Fruit fly (Drosophila melanogaster): ENCODE results near the gene CG10340.

CG10340 gene

DNA sequence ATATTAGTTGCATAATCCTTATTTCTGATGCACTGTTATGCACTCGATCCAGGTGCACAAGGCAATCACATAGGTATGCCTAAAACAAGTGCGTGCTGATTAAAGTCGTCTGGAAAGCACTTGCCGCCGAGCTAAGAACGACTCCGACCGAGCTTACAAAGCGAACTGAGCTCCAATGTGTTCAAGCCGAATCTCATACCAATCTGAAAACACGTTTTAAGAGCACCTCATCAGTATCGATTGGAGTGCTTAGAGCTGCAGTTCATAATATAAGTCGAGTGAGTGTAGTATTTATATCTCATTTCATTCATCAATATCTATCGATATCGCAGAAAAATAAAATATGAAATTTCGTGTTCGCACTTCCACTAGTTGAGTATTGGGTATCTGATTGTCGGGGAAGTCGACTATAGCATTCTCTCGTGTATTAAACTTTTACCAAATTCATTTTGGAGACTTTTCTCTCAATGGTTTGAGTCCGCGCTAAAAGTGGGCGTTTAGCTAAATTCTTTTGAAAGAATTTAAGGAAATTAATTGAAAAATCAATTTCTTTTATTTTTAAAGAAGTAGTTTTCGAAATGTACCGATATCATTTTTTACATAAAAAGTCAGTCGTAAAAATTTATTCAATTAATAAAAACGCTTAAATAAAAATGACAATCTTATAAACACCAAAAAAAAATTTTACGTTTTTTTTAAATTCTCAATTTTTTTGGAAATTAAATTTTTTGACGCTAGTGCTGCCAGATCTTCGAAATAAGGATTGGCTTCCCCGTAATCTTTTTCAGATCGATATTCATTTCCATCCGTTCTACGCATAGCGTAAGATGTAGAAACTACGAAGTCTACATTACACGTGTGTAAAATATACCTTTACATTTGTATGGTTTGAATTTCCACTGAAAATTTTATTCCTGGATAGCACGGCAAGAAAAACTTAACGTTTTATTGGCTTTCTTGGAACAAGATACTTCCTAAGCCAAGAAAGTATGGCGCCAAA lies 41.6 kb upstream of the CG10340 start, which contains the start of gene modSP (continued):
- peak; percentile 31 for TF ChIP-seq CG9609 (GFP tag; optimal IDR thresholded peaks at IDR 0.05)
- no peak for TF ChIP-seq CG13775 (GFP tag; optimal IDR thresholded peaks at IDR 0.05)
- no peak for TF ChIP-seq CG17568 (GFP tag; optimal IDR thresholded peaks at IDR 0.05)
- peak; percentile 15 for TF ChIP-seq Atf6 (GFP tag; IDR thresholded peaks at IDR 0.05)
- TF ChIP-seq otp (GFP tag; IDR thresholded peaks at IDR 0.05): no peak
- TF ChIP-seq gro (GFP tag; optimal IDR thresholded peaks at IDR 0.05): no peak
- TF ChIP-seq CkIIα-i1 (GFP tag; IDR thresholded peaks at IDR 0.05): no peak
- TF ChIP-seq Med (GFP tag): peak; percentile 75
- peak; percentile 60 for TF ChIP-seq Deaf1 (tag; optimal IDR thresholded peaks at IDR 0.05)
- no peak; the same call in 1 of the 2 replicates for TF ChIP-seq CG6689 (GFP tag; IDR thresholded peaks at IDR 0.05)
- TF ChIP-seq CG7786 (GFP tag; optimal IDR thresholded peaks at IDR 0.05): peak; percentile 39
- peak; percentile 6 for TF ChIP-seq slp2 (GFP tag; optimal IDR thresholded peaks at IDR 0.05)
- peak; percentile 64 for TF ChIP-seq ssp (GFP tag; IDR thresholded peaks at IDR 0.05)
- TF ChIP-seq Ravus (GFP tag; IDR thresholded peaks at IDR 0.05): no peak
- no peak for TF ChIP-seq bowl (GFP tag; IDR thresholded peaks at IDR 0.05)
- TF ChIP-seq CG17385 (GFP tag; optimal IDR thresholded peaks at IDR 0.05): no peak
- no peak for TF ChIP-seq NfI (GFP tag; optimal IDR thresholded peaks at IDR 0.05)
- peak; percentile 25 for TF ChIP-seq crc (GFP tag; optimal IDR thresholded peaks at IDR 0.05)
- TF ChIP-seq Myb (GFP tag; optimal IDR thresholded peaks at IDR 0.05): peak; percentile 40
- no peak for TF ChIP-seq dmrt99B (tag; optimal IDR thresholded peaks at IDR 0.05)
- TF ChIP-seq CG8388 (GFP tag; optimal IDR thresholded peaks at IDR 0.05): no peak
- peak; percentile 47 for TF ChIP-seq lilli (GFP tag; optimal IDR thresholded peaks at IDR 0.05)
- TF ChIP-seq CG4707 (GFP tag; optimal IDR thresholded peaks at IDR 0.05): no peak
- TF ChIP-seq CG11696 (GFP tag; IDR thresholded peaks at IDR 0.05): no peak
- no peak for TF ChIP-seq CG1529 (GFP tag; optimal IDR thresholded peaks at IDR 0.05)
- no peak for TF ChIP-seq TFAM (GFP tag; optimal IDR thresholded peaks at IDR 0.05)
- TF ChIP-seq klu (GFP tag; IDR thresholded peaks at IDR 0.05): no peak
- TF ChIP-seq CG31388 (GFP tag; optimal IDR thresholded peaks at IDR 0.05): no peak
- TF ChIP-seq Ada2b (GFP tag; IDR thresholded peaks at IDR 0.05): no peak
- no peak; the same call in 2 of the 3 replicates for TF ChIP-seq CG14050 (GFP tag; IDR thresholded peaks at IDR 0.05)
- peak; percentile 56 for TF ChIP-seq lab (GFP tag; optimal IDR thresholded peaks at IDR 0.05)
- TF ChIP-seq CG2889 (GFP tag; IDR thresholded peaks at IDR 0.05): no peak
- no peak for TF ChIP-seq scrt (GFP tag; optimal IDR thresholded peaks at IDR 0.05)
- peak; percentile 62 for TF ChIP-seq sd (tag; optimal IDR thresholded peaks at IDR 0.05)
- TF ChIP-seq CG8281 (tag; optimal IDR thresholded peaks at IDR 0.05): peak; percentile 12
- no peak; the same call in 1 of the 2 replicates for TF ChIP-seq ttk (GFP tag; IDR thresholded peaks at IDR 0.05)
- peak; percentile 7 for TF ChIP-seq CG9817 (tag; optimal IDR thresholded peaks at IDR 0.05)
- TF ChIP-seq CG5245 (GFP tag; optimal IDR thresholded peaks at IDR 0.05): peak; percentile 4
- no peak for TF ChIP-seq CG4360 (GFP tag; IDR thresholded peaks at IDR 0.05)
- peak; percentile 69 for TF ChIP-seq hb (GFP tag; IDR thresholded peaks at IDR 0.05; ENCODE audit: partially characterized antibody)
- no peak for TF ChIP-seq eyg (GFP tag; optimal IDR thresholded peaks at IDR 0.05)
- TF ChIP-seq org-1 (GFP tag; optimal IDR thresholded peaks at IDR 0.05): no peak
- TF ChIP-seq CG9797 (GFP tag; optimal IDR thresholded peaks at IDR 0.05): no peak
- TF ChIP-seq CG15011 (GFP tag; optimal IDR thresholded peaks at IDR 0.05): no peak
- TF ChIP-seq Fer1 (GFP tag; optimal IDR thresholded peaks at IDR 0.05): no peak
- TF ChIP-seq pzg (GFP tag; optimal IDR thresholded peaks at IDR 0.05): peak; percentile 23
- TF ChIP-seq nerfin-2 (GFP tag; IDR thresholded peaks at IDR 0.05; ENCODE audit: partially characterized antibody): peak; percentile 86
- TF ChIP-seq CG13894 (tag; optimal IDR thresholded peaks at IDR 0.05): peak; percentile 48
- TF ChIP-seq Hsf (GFP tag; optimal IDR thresholded peaks at IDR 0.05): no peak

All from whole organism, embryonic.